Fruit fly (Drosophila melanogaster) whole organism, wandering third instar larva: Measurements from ENCODE around the gene CG5273.
A peak's percentile ranks its signal among the peaks of the same experiment; 100 is the strongest.

Experiments
- Abd-B ChIP-seq: fragments of >200 bp; optimal IDR thresholded peaks from 2 replicates; lab custom pipeline; 2017; ENCODE audit warnings: missing biosample characterization, missing genetic modification characterization
- CG32264 ChIP-seq: fragments of 200-800 bp; sonication (Bioruptor generic); optimal IDR thresholded peaks from 2 replicates; lab custom pipeline; 2016; ENCODE audit warnings: missing biosample characterization, missing genetic modification characterization
- CG9705 ChIP-seq: fragments of 200-800 bp; sonication (Bioruptor generic); optimal IDR thresholded peaks from 2 replicates; lab custom pipeline; 2018; ENCODE audit warnings: missing biosample characterization, mild to moderate bottlenecking, missing genetic modification characterization
- CrebA ChIP-seq: fragments of 200-800 bp; sonication (Bioruptor generic); optimal IDR thresholded peaks from 2 replicates; lab custom pipeline; 2016; ENCODE audit warnings: missing biosample characterization, mild to moderate bottlenecking, missing genetic modification characterization, borderline replicate concordance
- Dfd ChIP-seq: fragments of >200 bp; optimal IDR thresholded peaks from 2 replicates; lab custom pipeline; 2017; ENCODE audit warnings: missing biosample characterization, missing genetic modification characterization
- Dif ChIP-seq: fragments of 200-275, 200-300 bp; sonication (Bioruptor generic); optimal IDR thresholded peaks from 2 replicates; lab custom pipeline; 2018; ENCODE audit warnings: missing biosample characterization, missing genetic modification characterization; ENCODE audit not compliant: partially characterized antibody
- GATAd ChIP-seq: sonication (Bioruptor generic); optimal IDR thresholded peaks from 2 replicates; lab custom pipeline; 2016; ENCODE audit warnings: missing biosample characterization, missing genetic modification characterization
- HLH106 ChIP-seq: fragments of 200-800 bp; optimal IDR thresholded peaks from 3 replicates; lab custom pipeline; 2019; ENCODE audit warnings: missing biosample characterization, mild to moderate bottlenecking, missing genetic modification characterization, moderate library complexity
- Hnf4 ChIP-seq: fragments of 200-800 bp; sonication (Bioruptor generic); optimal IDR thresholded peaks from 2 replicates; lab custom pipeline; 2016; ENCODE audit warnings: missing biosample characterization, mild to moderate bottlenecking, missing genetic modification characterization
- Hr78 ChIP-seq: fragments of >200 bp; optimal IDR thresholded peaks from 2 replicates; lab custom pipeline; 2017; ENCODE audit warnings: missing biosample characterization, missing genetic modification characterization
- Hr83 ChIP-seq: fragments of 200-300 bp; sonication (Bioruptor generic); optimal IDR thresholded peaks from 2 replicates; lab custom pipeline; 2016; ENCODE audit warnings: missing biosample characterization, mild to moderate bottlenecking, missing genetic modification characterization, moderate library complexity; ENCODE audit not compliant: poor library complexity, severe bottlenecking
- Jra ChIP-seq: sonication (Bioruptor generic); optimal IDR thresholded peaks from 2 replicates; lab custom pipeline; 2016; ENCODE audit warnings: missing biosample characterization, missing genetic modification characterization
- Mio ChIP-seq: sonication (Bioruptor generic); optimal IDR thresholded peaks from 2 replicates; lab custom pipeline; 2016; ENCODE audit warnings: missing biosample characterization, missing genetic modification characterization
- Myc ChIP-seq: fragments of >200 bp; optimal IDR thresholded peaks from 2 replicates; lab custom pipeline; 2017
- N ChIP-seq: fragments of >200 bp; optimal IDR thresholded peaks from 2 replicates; lab custom pipeline; 2018; ENCODE audit warnings: missing biosample characterization, missing external identifiers, missing genetic modification characterization
- OdsH ChIP-seq: fragments of 200-800 bp; sonication (Bioruptor generic); optimal IDR thresholded peaks from 2 replicates; lab custom pipeline; 2016; ENCODE audit warnings: missing biosample characterization, mild to moderate bottlenecking, missing genetic modification characterization
- Rel ChIP-seq, 2 experiments: fragments of 200-800 bp; sonication (Bioruptor generic) in 1 of 2; optimal IDR thresholded peaks; 2 replicates in 1 of 2; 3 replicates in 1 of 2; lab custom pipeline; 2016 to 2019; ENCODE audit warnings: mild to moderate bottlenecking in 2 of 2, missing biosample characterization in 2 of 2, missing genetic modification characterization in 2 of 2, moderate library complexity in 1 of 2
- Sp1 ChIP-seq: fragments of 200-800 bp; sonication (Bioruptor generic); optimal IDR thresholded peaks from 3 replicates; lab custom pipeline; 2019; ENCODE audit warnings: missing biosample characterization, mild to moderate bottlenecking, missing genetic modification characterization, moderate library complexity
- Vsx2 ChIP-seq: fragments of 200-300, 225-300 bp; sonication (Bioruptor generic); optimal IDR thresholded peaks from 2 replicates; lab custom pipeline; 2018; ENCODE audit warnings: missing biosample characterization, missing genetic modification characterization; ENCODE audit not compliant: partially characterized antibody
- br ChIP-seq: fragments of 200-800 bp; sonication (Bioruptor generic); optimal IDR thresholded peaks from 2 replicates; lab custom pipeline; 2016; ENCODE audit warnings: missing biosample characterization, missing genetic modification characterization
- brk ChIP-seq: fragments of 200-800 bp; sonication (Bioruptor generic); optimal IDR thresholded peaks from 2 replicates; lab custom pipeline; 2016; ENCODE audit warnings: missing biosample characterization, mild to moderate bottlenecking, missing genetic modification characterization
- dl ChIP-seq, 2 experiments: fragments of 175-275, 200-275 bp in 1 of 2; fragments of 200-275 bp in 1 of 2; sonication (Bioruptor generic); optimal IDR thresholded peaks; lab custom pipeline; 2018; ENCODE audit warnings: mild to moderate bottlenecking in 2 of 2, missing biosample characterization in 2 of 2, missing genetic modification characterization in 2 of 2, moderate library complexity in 2 of 2; ENCODE audit not compliant: partially characterized antibody in 2 of 2, insufficient read depth in 1 of 2
- dmrt93B ChIP-seq: fragments of 200-800 bp; sonication (Bioruptor generic); optimal IDR thresholded peaks from 2 replicates; lab custom pipeline; 2018; ENCODE audit warnings: missing biosample characterization, mild to moderate bottlenecking, missing genetic modification characterization
- dsf ChIP-seq: sonication (Bioruptor generic); optimal IDR thresholded peaks from 2 replicates; lab custom pipeline; 2016; ENCODE audit warnings: missing biosample characterization, missing genetic modification characterization, borderline replicate concordance
- ey ChIP-seq: fragments of 200-800 bp; sonication (Bioruptor generic); optimal IDR thresholded peaks from 2 replicates; lab custom pipeline; 2016; ENCODE audit warnings: missing biosample characterization, missing genetic modification characterization
- foxo ChIP-seq, 2 experiments: fragments of 200-800 bp; sonication (Bioruptor generic); optimal IDR thresholded peaks; 2 replicates in 1 of 2; 3 replicates in 1 of 2; lab custom pipeline; 2016 to 2017; ENCODE audit warnings: missing biosample characterization in 2 of 2, missing genetic modification characterization in 2 of 2
- fru ChIP-seq: fragments of 200-800 bp; sonication (Bioruptor generic); optimal IDR thresholded peaks from 3 replicates; lab custom pipeline; 2016; ENCODE audit warnings: missing biosample characterization, mild to moderate bottlenecking, missing genetic modification characterization
- h ChIP-seq: fragments of 200-800 bp; sonication (Bioruptor generic); optimal IDR thresholded peaks from 3 replicates; lab custom pipeline; 2016; ENCODE audit warnings: missing biosample characterization, mild to moderate bottlenecking, missing genetic modification characterization
- jim ChIP-seq: fragments of 175-275, 200-325 bp; sonication (Bioruptor generic); optimal IDR thresholded peaks from 2 replicates; lab custom pipeline; 2016; ENCODE audit warnings: missing biosample characterization, mild to moderate bottlenecking, missing genetic modification characterization
- lola ChIP-seq: fragments of >200 bp; optimal IDR thresholded peaks from 2 replicates; lab custom pipeline; 2017; ENCODE audit warnings: missing biosample characterization, missing genetic modification characterization
- pan ChIP-seq: fragments of >200 bp; optimal IDR thresholded peaks from 2 replicates; lab custom pipeline; 2017
- psq ChIP-seq: fragments of 200-800 bp; sonication (Bioruptor generic); optimal IDR thresholded peaks from 3 replicates; lab custom pipeline; 2017; ENCODE audit warnings: missing biosample characterization, mild to moderate bottlenecking, missing genetic modification characterization, moderate library complexity
- rgr ChIP-seq: fragments of 200-800 bp; sonication (Bioruptor generic); optimal IDR thresholded peaks from 3 replicates; lab custom pipeline; 2016; ENCODE audit warnings: missing biosample characterization, mild to moderate bottlenecking, missing genetic modification characterization
- sage ChIP-seq: fragments of 200-800 bp; sonication (Bioruptor generic); optimal IDR thresholded peaks from 2 replicates; lab custom pipeline; 2016; ENCODE audit warnings: missing biosample characterization, mild to moderate bottlenecking, missing genetic modification characterization
- sv ChIP-seq: fragments of 200-800 bp; sonication (Bioruptor generic); optimal IDR thresholded peaks from 3 replicates; lab custom pipeline; 2016; ENCODE audit warnings: missing biosample characterization, missing genetic modification characterization
- tai ChIP-seq: sonication (Bioruptor generic); optimal IDR thresholded peaks from 2 replicates; lab custom pipeline; 2016; ENCODE audit warnings: missing biosample characterization, missing genetic modification characterization
- usp ChIP-seq: fragments of >200 bp; optimal IDR thresholded peaks from 2 replicates; lab custom pipeline; 2017; ENCODE audit warnings: missing biosample characterization, missing genetic modification characterization
- woc ChIP-seq: sonication (Bioruptor generic); optimal IDR thresholded peaks from 2 replicates; lab custom pipeline; 2016; ENCODE audit warnings: missing biosample characterization, mild to moderate bottlenecking, missing genetic modification characterization

CG5273 gene

DNA sequence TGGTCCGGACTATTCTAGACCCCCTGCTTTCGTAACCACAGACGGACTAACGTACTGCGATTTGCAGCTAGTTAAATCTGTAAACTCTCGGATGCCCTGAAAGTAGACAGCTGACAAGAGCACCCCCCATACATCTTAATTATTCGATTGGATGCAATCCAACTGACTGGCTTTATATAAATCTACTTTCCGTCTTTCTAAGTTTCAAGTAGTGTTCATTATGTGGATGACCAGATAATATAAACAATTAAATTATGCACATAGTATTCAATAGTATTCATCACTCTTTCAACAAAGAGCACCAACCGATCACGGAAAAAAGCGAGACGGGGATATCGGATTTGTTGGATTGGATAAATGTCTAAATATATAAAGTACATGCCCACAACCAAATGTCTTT is 2.7 kb downstream of the CG5273 start:
- no peak for TF ChIP-seq br
- no peak for TF ChIP-seq CG9705
- no peak for TF ChIP-seq dl (GFP tag; optimal IDR thresholded peaks at IDR 0.05; lab: Kevin White, UChicago; ENCODE audit: insufficient read depth in 1 of 2, partially characterized antibody in 2 of 2)
- TF ChIP-seq CrebA = no peak
- TF ChIP-seq foxo (GFP tag; optimal IDR thresholded peaks at IDR 0.05; lab: Kevin White, UChicago) = no peak
- TF ChIP-seq Jra (GFP tag; lab: Kevin White, UChicago) = no peak
- TF ChIP-seq Hnf4 = no peak
- TF ChIP-seq sage (GFP tag; lab: Kevin White, UChicago) = no peak
- TF ChIP-seq Dfd (GFP tag; lab: Kevin White, UChicago) = no peak
- no peak for TF ChIP-seq OdsH
- TF ChIP-seq dsf (GFP tag; lab: Kevin White, UChicago) = no peak
- TF ChIP-seq Rel (GFP tag; optimal IDR thresholded peaks at IDR 0.05; lab: Kevin White, UChicago) = no peak
- TF ChIP-seq Rel (tag; optimal IDR thresholded peaks at IDR 0.05; lab: Kevin White, UChicago) = no peak
- no peak for TF ChIP-seq Abd-B
- no peak for TF ChIP-seq sv (GFP tag; lab: Kevin White, UChicago)
- no peak for TF ChIP-seq tai (GFP tag; lab: Kevin White, UChicago)
- no peak for TF ChIP-seq Vsx2
- TF ChIP-seq psq (GFP tag; lab: Kevin White, UChicago) = no peak
- TF ChIP-seq N (GFP tag; lab: Kevin White, UChicago) = no peak

DNA sequence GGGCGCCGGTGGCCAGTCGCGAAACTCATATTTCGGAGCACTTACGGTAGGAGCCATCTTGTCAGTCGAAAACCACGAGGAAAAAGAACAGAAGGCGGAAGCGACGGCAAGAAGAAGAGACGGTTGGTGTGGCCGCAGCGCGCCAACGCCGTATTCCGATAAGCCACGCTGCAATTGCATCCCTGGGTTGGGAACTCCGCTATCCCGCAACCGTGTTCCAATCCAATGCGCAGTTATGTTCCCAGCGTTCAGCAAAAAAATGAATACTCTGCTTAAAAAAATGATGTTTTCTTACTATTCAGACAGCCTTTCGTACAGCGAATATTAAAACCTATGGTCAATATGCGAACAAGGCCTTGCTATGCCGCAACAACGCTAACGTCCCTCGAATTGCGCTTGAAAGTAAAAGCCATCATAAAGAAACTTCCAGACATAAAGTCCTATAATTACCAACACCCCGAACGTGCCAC is 5.7 kb downstream of the CG5273 start, which contains the start of gene RpL22:
TSS of gene RpL22 (minus strand) at position 92 of the 470 bp plus-strand sequence.
- TF ChIP-seq Jra (GFP tag; lab: Kevin White, UChicago) (peak; percentile 63), brk (GFP tag; lab: Kevin White, UChicago) (no peak), CG32264 (GFP tag; lab: Kevin White, UChicago) (no peak), tai (GFP tag; lab: Kevin White, UChicago) (no peak), N (GFP tag; lab: Kevin White, UChicago) (no peak), Sp1 (peak; percentile 87), CrebA (no peak), dmrt93B (peak; percentile 90), foxo (GFP tag; optimal IDR thresholded peaks at IDR 0.05; lab: Kevin White, UChicago) (peak in 1 of 2 experiments; percentile 77), Dfd (GFP tag; lab: Kevin White, UChicago) (no peak), jim (no peak), sage (GFP tag; lab: Kevin White, UChicago) (no peak), Myc (lab: Kevin White, UChicago) (peak; percentile 80), pan (lab: Kevin White, UChicago) (no peak), CG9705 (peak; percentile 77), fru (GFP tag; lab: Kevin White, UChicago) (peak; percentile 81), dsf (GFP tag; lab: Kevin White, UChicago) (no peak), Dif (GFP tag; lab: Kevin White, UChicago) (peak; percentile 12), Abd-B (no peak), lola (GFP tag; lab: Kevin White, UChicago) (no peak), psq (GFP tag; lab: Kevin White, UChicago) (no peak), br (peak; percentile 85), Mio (no peak), sv (GFP tag; lab: Kevin White, UChicago) (peak; percentile 69), Hnf4 (peak; percentile 70), woc (no peak), HLH106 (tag; lab: Kevin White, UChicago) (peak; percentile 69), Rel (GFP tag; optimal IDR thresholded peaks at IDR 0.05; lab: Kevin White, UChicago) (no peak), Rel (tag; optimal IDR thresholded peaks at IDR 0.05; lab: Kevin White, UChicago) (peak; percentile 61), Vsx2 (no peak), rgr (peak; percentile 92), h (GFP tag; lab: Kevin White, UChicago) (peak; percentile 86), dl (GFP tag; optimal IDR thresholded peaks at IDR 0.05; lab: Kevin White, UChicago; ENCODE audit: insufficient read depth in 1 of 2, partially characterized antibody in 2 of 2) (no peak), Hr83 (GFP tag; lab: Kevin White, UChicago) (peak; percentile 90), Hr78 (no peak), usp (GFP tag; lab: Kevin White, UChicago) (no peak), GATAd (GFP tag; lab: Kevin White, UChicago) (no peak), ey (GFP tag; lab: Kevin White, UChicago) (peak; percentile 53), OdsH (peak; percentile 68)
